Fruit fly (Drosophila melanogaster): Measurements from ENCODE around the gene Prps.

Prps gene

DNA sequence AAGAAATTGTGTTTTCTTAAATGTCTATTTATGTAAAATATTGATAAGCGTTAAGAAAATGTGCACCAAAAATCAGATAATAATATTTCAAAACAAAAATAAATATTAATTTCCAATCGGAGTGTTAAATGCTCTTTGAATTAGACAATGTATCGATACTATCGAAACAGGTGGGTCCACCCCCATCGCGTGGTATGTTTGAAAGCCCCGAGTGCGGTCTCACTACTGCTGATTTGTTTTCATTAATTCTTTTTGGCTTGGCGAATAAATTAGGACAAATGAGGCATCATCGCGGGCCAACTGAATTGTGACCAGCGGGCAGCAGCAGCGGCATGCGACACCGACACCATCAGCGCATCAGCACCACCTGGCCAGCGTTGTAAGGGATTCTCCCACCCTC lies 30.2 kb upstream of the Prps start, which contains the start of gene Naa60 (continued):
- no peak for TF ChIP-seq CG10321 (GFP tag; IDR thresholded peaks at IDR 0.05)
- TF ChIP-seq CG12071 (GFP tag; optimal IDR thresholded peaks at IDR 0.05) = no peak
- no peak for TF ChIP-seq CG4854 (GFP tag; optimal IDR thresholded peaks at IDR 0.05)
- TF ChIP-seq hth (optimal IDR thresholded peaks at IDR 0.05) = no peak
- no peak for TF ChIP-seq cas (GFP tag; IDR thresholded peaks at IDR 0.05)
- TF ChIP-seq stc (GFP tag; IDR thresholded peaks at IDR 0.05) = no peak
- TF ChIP-seq run (tag; optimal IDR thresholded peaks at IDR 0.05) = no peak
- no peak for TF ChIP-seq Vsx1 (GFP tag; optimal IDR thresholded peaks at IDR 0.05)
- peak; percentile 73 for TF ChIP-seq Dref (GFP tag; IDR thresholded peaks at IDR 0.05)
- TF ChIP-seq C15 (GFP tag; IDR thresholded peaks at IDR 0.05) = no peak
- no peak for TF ChIP-seq peb (GFP tag; IDR thresholded peaks at IDR 0.05)
- TF ChIP-seq aop (GFP tag; IDR thresholded peaks at IDR 0.05) = no peak
- TF ChIP-seq fd3F (GFP tag; optimal IDR thresholded peaks at IDR 0.05) = no peak
- no peak for TF ChIP-seq CG2202 (tag; optimal IDR thresholded peaks at IDR 0.05)
- no peak for TF ChIP-seq Atf-2 (GFP tag; optimal IDR thresholded peaks at IDR 0.05)
- no peak for TF ChIP-seq fu2 (GFP tag; optimal IDR thresholded peaks at IDR 0.05)
- no peak for TF ChIP-seq Meics (GFP tag; optimal IDR thresholded peaks at IDR 0.05)
- TF ChIP-seq Pdp1 (GFP tag; optimal IDR thresholded peaks at IDR 0.05) = peak in 1 of 2 experiments; percentile 24
- TF ChIP-seq CG3995 (GFP tag; optimal IDR thresholded peaks at IDR 0.05) = peak; percentile 48
- TF ChIP-seq CG8478 (optimal IDR thresholded peaks at IDR 0.05) = no peak
- TF ChIP-seq CG4424 (GFP tag; optimal IDR thresholded peaks at IDR 0.05) = peak; percentile 5
- TF ChIP-seq CG14860 (GFP tag; IDR thresholded peaks at IDR 0.05; ENCODE audit: partially characterized antibody) = peak; percentile 82
- no peak for TF ChIP-seq dpn (GFP tag; optimal IDR thresholded peaks at IDR 0.05)
- no peak for TF ChIP-seq bcd (GFP tag; optimal IDR thresholded peaks at IDR 0.05)
- no peak for TF ChIP-seq CG33213 (GFP tag; optimal IDR thresholded peaks at IDR 0.05)
- TF ChIP-seq az2 (GFP tag; optimal IDR thresholded peaks at IDR 0.05) = no peak
- TF ChIP-seq CG32532 (GFP tag; IDR thresholded peaks at IDR 0.05) = no peak
- no peak for TF ChIP-seq CG11093 (GFP tag; IDR thresholded peaks at IDR 0.05)
- no peak for TF ChIP-seq salm (tag; optimal IDR thresholded peaks at IDR 0.05)
- TF ChIP-seq Aef1 (GFP tag; IDR thresholded peaks at IDR 0.05) = no peak
- TF ChIP-seq vnd (GFP tag; IDR thresholded peaks at IDR 0.05; ENCODE audit: partially characterized antibody) = peak; percentile 62
- TF ChIP-seq CrebB (tag; optimal IDR thresholded peaks at IDR 0.05) = no peak
- TF ChIP-seq Gsc (GFP tag; IDR thresholded peaks at IDR 0.05) = no peak
- TF ChIP-seq maf-S (GFP tag; optimal IDR thresholded peaks at IDR 0.05) = no peak
- no peak for TF ChIP-seq CkIIα-i1 (GFP tag; IDR thresholded peaks at IDR 0.05)
- peak; percentile 85 for TF ChIP-seq CG4617 (GFP tag; optimal IDR thresholded peaks at IDR 0.05; ENCODE audit: borderline replicate concordance)
- TF ChIP-seq chn (GFP tag; optimal IDR thresholded peaks at IDR 0.05) = peak; percentile 27
- no peak for TF ChIP-seq CG18619 (GFP tag; optimal IDR thresholded peaks at IDR 0.05)
- TF ChIP-seq Dbx (GFP tag; IDR thresholded peaks at IDR 0.05) = no peak
- TF ChIP-seq CG1792 (GFP tag; optimal IDR thresholded peaks at IDR 0.05) = no peak
- TF ChIP-seq CG13123 (GFP tag; optimal IDR thresholded peaks at IDR 0.05) = no peak
- no peak for TF ChIP-seq eve (GFP tag; optimal IDR thresholded peaks at IDR 0.05)
- no peak for TF ChIP-seq CG17385 (GFP tag; optimal IDR thresholded peaks at IDR 0.05)
- TF ChIP-seq Hr39 (optimal IDR thresholded peaks at IDR 0.05) = no peak
- peak; percentile 55 for TF ChIP-seq trem (tag; optimal IDR thresholded peaks at IDR 0.05)
- no peak for TF ChIP-seq CG1647 (GFP tag; optimal IDR thresholded peaks at IDR 0.05)
- TF ChIP-seq Sox102F (GFP tag; optimal IDR thresholded peaks at IDR 0.05) = no peak
- no peak for TF ChIP-seq D19A (tag; optimal IDR thresholded peaks at IDR 0.05)
- no peak for TF ChIP-seq mirr (GFP tag; optimal IDR thresholded peaks at IDR 0.05)
- TF ChIP-seq z (GFP tag; IDR thresholded peaks at IDR 0.05) = no peak
- no peak for TF ChIP-seq ac (GFP tag; optimal IDR thresholded peaks at IDR 0.05)
- TF ChIP-seq CG16813 (GFP tag; IDR thresholded peaks at IDR 0.05; ENCODE audit: partially characterized antibody) = peak; percentile 85
- TF ChIP-seq Rx (GFP tag; IDR thresholded peaks at IDR 0.05) = no peak
- TF ChIP-seq Lpt (GFP tag; optimal IDR thresholded peaks at IDR 0.05) = no peak

All from whole organism, embryonic.